Fruit fly (Drosophila melanogaster) whole organism, embryonic: ENCODE measurements around the gene Cpr67Fb.

Source experiments
- Abd-B ChIP-seq: fragments of 200-800 bp; sonication (Bioruptor generic); optimal IDR thresholded peaks from 2 replicates; lab custom pipeline; 2018; ENCODE audit warnings: missing biosample characterization, mild to moderate bottlenecking, missing genetic modification characterization, moderate library complexity
- Atf6 ChIP-seq: fragments of 200-800 bp; sonication (Bioruptor generic); IDR thresholded peaks from 2 replicates; pipeline ENCODE4 v1.3.6; 2022; ENCODE audit warnings: missing biosample characterization, missing genetic modification characterization
- Awh ChIP-seq: fragments of 200-800 bp; sonication (Bioruptor generic); IDR thresholded peaks from 2 replicates; pipeline ENCODE4, ENCODE4 v1.3.6; 2022; ENCODE audit warnings: missing biosample characterization, missing genetic modification characterization
- Blimp-1 ChIP-seq: fragments of 200-800 bp; sonication (Bioruptor generic); optimal IDR thresholded peaks from 3 replicates; lab custom pipeline; 2018; ENCODE audit warnings: missing biosample characterization, missing genetic modification characterization, mild to moderate bottlenecking, moderate library complexity, missing genetic modification reagents
- CG11247 ChIP-seq: fragments of 200-800 bp; sonication (Bioruptor generic); IDR thresholded peaks from 2 replicates; pipeline ENCODE4 v1.3.6; 2022; ENCODE audit warnings: missing biosample characterization, missing genetic modification characterization
- CG11695 ChIP-seq: fragments of 200-800 bp; sonication (Bioruptor generic); IDR thresholded peaks from 3 replicates; pipeline ENCODE4 v1.3.6; 2022; ENCODE audit warnings: missing biosample characterization, missing genetic modification characterization
- CG13287 ChIP-seq: fragments of 200-800 bp; sonication (Bioruptor generic); IDR thresholded peaks from 2 replicates; pipeline ENCODE4 v1.3.6; 2022; ENCODE audit warnings: missing biosample characterization, missing genetic modification characterization; ENCODE audit not compliant: partially characterized antibody
- CG15269 ChIP-seq: fragments of 200-800 bp; sonication (Bioruptor generic); optimal IDR thresholded peaks from 2 replicates; lab custom pipeline; 2018; ENCODE audit warnings: missing biosample characterization, mild to moderate bottlenecking, missing genetic modification characterization, moderate library complexity
- CG15514 ChIP-seq: fragments of 200-800 bp; sonication (Bioruptor generic); optimal IDR thresholded peaks from 3 replicates; lab custom pipeline; 2017; ENCODE audit warnings: missing biosample characterization, missing genetic modification characterization, mild to moderate bottlenecking, moderate library complexity, missing genetic modification reagents
- CG1603 ChIP-seq: fragments of 200-800 bp; sonication (Bioruptor generic); optimal IDR thresholded peaks from 2 replicates; lab custom pipeline; 2019; ENCODE audit warnings: missing biosample characterization, mild to moderate bottlenecking, missing genetic modification characterization, moderate library complexity
- CG18619 ChIP-seq: fragments of 200-800 bp; sonication (Bioruptor generic); optimal IDR thresholded peaks from 3 replicates; lab custom pipeline; 2017; ENCODE audit warnings: missing biosample characterization, mild to moderate bottlenecking, missing genetic modification characterization
- CG2120 ChIP-seq: fragments of 200-800 bp; sonication (Bioruptor generic); optimal IDR thresholded peaks from 3 replicates; lab custom pipeline; 2016; ENCODE audit warnings: missing biosample characterization, missing genetic modification characterization
- CG2678 ChIP-seq: fragments of 200-800 bp; sonication (Bioruptor generic); optimal IDR thresholded peaks from 3 replicates; lab custom pipeline; 2019; ENCODE audit warnings: missing biosample characterization, mild to moderate bottlenecking, missing genetic modification characterization, moderate library complexity
- CG3281 ChIP-seq: fragments of 200-800 bp; sonication (Bioruptor generic); optimal IDR thresholded peaks from 3 replicates; lab custom pipeline; 2017; ENCODE audit warnings: missing biosample characterization, mild to moderate bottlenecking, missing genetic modification characterization
- CG34224 ChIP-seq: fragments of 200-800 bp; sonication (Bioruptor generic); IDR thresholded peaks from 3 replicates; pipeline ENCODE4 v1.3.6; 2022; ENCODE audit warnings: missing biosample characterization, missing genetic modification characterization; ENCODE audit not compliant: partially characterized antibody
- CG42726 ChIP-seq: fragments of 200-800 bp; sonication (Bioruptor generic); IDR thresholded peaks from 2 replicates; pipeline ENCODE4 v1.3.6; 2022; ENCODE audit warnings: missing biosample characterization, missing genetic modification characterization; ENCODE audit not compliant: partially characterized antibody
- CG4424 ChIP-seq: fragments of 200-800 bp; sonication (Bioruptor generic); optimal IDR thresholded peaks from 3 replicates; lab custom pipeline; 2016; ENCODE audit warnings: missing biosample characterization, missing genetic modification characterization
- CG4707 ChIP-seq: fragments of 200-800 bp; sonication (Bioruptor generic); optimal IDR thresholded peaks from 2 replicates; lab custom pipeline; 2018; ENCODE audit warnings: missing biosample characterization, mild to moderate bottlenecking, missing genetic modification characterization, moderate library complexity
- CG6272 ChIP-seq: fragments of 200-800 bp; sonication (Bioruptor generic); IDR thresholded peaks from 2 replicates; pipeline ENCODE4 v1.3.6; 2022; ENCODE audit warnings: missing biosample characterization, missing genetic modification characterization
- CG8944 ChIP-seq: fragments of 200-800 bp; sonication (Bioruptor generic); optimal IDR thresholded peaks from 3 replicates; lab custom pipeline; 2016; ENCODE audit warnings: missing biosample characterization, missing genetic modification characterization
- CG9437 ChIP-seq: fragments of 200-800 bp; sonication (Bioruptor generic); optimal IDR thresholded peaks from 2 replicates; lab custom pipeline; 2018; ENCODE audit warnings: missing biosample characterization, mild to moderate bottlenecking, missing genetic modification characterization
- CG9797 ChIP-seq: fragments of 200-800 bp; sonication (Bioruptor generic); optimal IDR thresholded peaks from 3 replicates; lab custom pipeline; 2018; ENCODE audit warnings: missing biosample characterization, mild to moderate bottlenecking, missing genetic modification characterization
- CG9932 ChIP-seq: fragments of 200-800 bp; sonication (Bioruptor generic); IDR thresholded peaks from 2 replicates; pipeline ENCODE4 v1.3.6; 2022; ENCODE audit warnings: missing biosample characterization, missing genetic modification characterization
- NK7.1 ChIP-seq: fragments of 200-800 bp; sonication (Bioruptor generic); optimal IDR thresholded peaks from 3 replicates; lab custom pipeline; 2016; ENCODE audit warnings: missing biosample characterization, missing genetic modification characterization
- Optix ChIP-seq: fragments of 200-800 bp; sonication (Bioruptor generic); IDR thresholded peaks from 3 replicates; pipeline ENCODE4 v1.3.6; 2022; ENCODE audit warnings: missing biosample characterization, missing genetic modification characterization
- Xrp1 ChIP-seq: fragments of 200-800 bp; sonication (Bioruptor generic); IDR thresholded peaks from 2 replicates; pipeline ENCODE4 v1.3.6; 2022; ENCODE audit warnings: missing biosample characterization, missing genetic modification characterization
- bowl ChIP-seq: fragments of 200-800 bp; sonication (Bioruptor generic); IDR thresholded peaks from 2 replicates; pipeline ENCODE4 v1.3.6; 2022; ENCODE audit warnings: missing biosample characterization, missing genetic modification characterization
- chn ChIP-seq: fragments of 200-800 bp; sonication (Bioruptor generic); optimal IDR thresholded peaks from 2 replicates; lab custom pipeline; 2016; ENCODE audit warnings: missing biosample characterization, missing genetic modification characterization
- ci ChIP-seq: fragments of 200-800 bp; sonication (Bioruptor generic); IDR thresholded peaks from 3 replicates; pipeline ENCODE4 v1.3.6; 2022; ENCODE audit warnings: missing biosample characterization, missing genetic modification characterization
- disco-r ChIP-seq: fragments of 200-800 bp; sonication (Bioruptor generic); optimal IDR thresholded peaks from 2 replicates; lab custom pipeline; 2016; ENCODE audit warnings: missing biosample characterization, missing genetic modification characterization
- en ChIP-seq: fragments of 200-800 bp; sonication (Bioruptor generic); optimal IDR thresholded peaks from 2 replicates; lab custom pipeline; 2016; ENCODE audit warnings: missing biosample characterization, missing genetic modification characterization
- gce ChIP-seq: fragments of 200-800 bp; sonication (Bioruptor generic); IDR thresholded peaks from 3 replicates; pipeline ENCODE4 v1.3.6; 2022; ENCODE audit warnings: missing biosample characterization, missing genetic modification characterization
- kay ChIP-seq: fragments of 200-800 bp; sonication (Bioruptor generic); optimal IDR thresholded peaks from 2 replicates; lab custom pipeline; 2016; ENCODE audit warnings: missing biosample characterization, missing genetic modification characterization
- mirr ChIP-seq: fragments of 200-800 bp; sonication (Bioruptor generic); optimal IDR thresholded peaks from 3 replicates; lab custom pipeline; 2018; ENCODE audit warnings: missing biosample characterization, mild to moderate bottlenecking, missing genetic modification characterization
- nerfin-2 ChIP-seq: fragments of 200-800 bp; sonication (Bioruptor generic); IDR thresholded peaks from 2 replicates; pipeline ENCODE4 v1.3.6; 2022; ENCODE audit warnings: missing biosample characterization, missing genetic modification characterization; ENCODE audit not compliant: partially characterized antibody
- prd ChIP-seq, 3 experiments: fragments of >200 bp in 2 of 3; fragments of 200-800 bp in 1 of 3; sonication (Bioruptor generic) in 1 of 3; optimal IDR thresholded peaks in 2 of 3; IDR thresholded peaks in 1 of 3; 2 replicates in 2 of 3; 3 replicates in 1 of 3; pipeline versions ENCODE4 v1.3.6 to Lab custom; 2017 to 2022; ENCODE audit warnings: missing biosample characterization in 1 of 3, missing genetic modification characterization in 1 of 3
- psq ChIP-seq: fragments of 200-800 bp; sonication (Bioruptor generic); optimal IDR thresholded peaks from 2 replicates; lab custom pipeline; 2017; ENCODE audit warnings: missing biosample characterization, missing genetic modification characterization
- sens ChIP-seq: fragments of 200-800 bp; sonication (Bioruptor generic); peaks from one replicate; lab custom pipeline; 2016; ENCODE audit warnings: missing biosample characterization, missing genetic modification characterization
- sob ChIP-seq: fragments of 200-800 bp; sonication (Bioruptor generic); IDR thresholded peaks from 2 replicates; pipeline ENCODE4 v1.3.6; 2022; ENCODE audit warnings: missing biosample characterization, missing genetic modification characterization
- sqz ChIP-seq: fragments of 200-800 bp; sonication (Bioruptor generic); optimal IDR thresholded peaks from 3 replicates; lab custom pipeline; 2018; ENCODE audit warnings: missing biosample characterization, mild to moderate bottlenecking, missing genetic modification characterization
- sr ChIP-seq: fragments of 200-800 bp; sonication (Bioruptor generic); IDR thresholded peaks from 3 replicates; pipeline ENCODE4 v1.3.6; 2022; ENCODE audit warnings: missing biosample characterization, missing genetic modification characterization
- stwl ChIP-seq: fragments of 200-800 bp; sonication (Bioruptor generic); optimal IDR thresholded peaks from 3 replicates; lab custom pipeline; 2018; ENCODE audit warnings: missing biosample characterization, mild to moderate bottlenecking, missing genetic modification characterization, moderate library complexity
- sug ChIP-seq: fragments of 200-800 bp; optimal IDR thresholded peaks from 2 replicates; lab custom pipeline; 2019; ENCODE audit warnings: missing biosample characterization, mild to moderate bottlenecking, missing genetic modification characterization, moderate library complexity
- tio ChIP-seq: fragments of 200-800 bp; sonication (Bioruptor generic); optimal IDR thresholded peaks from 2 replicates; lab custom pipeline; 2017; ENCODE audit warnings: missing biosample characterization, missing genetic modification characterization, inconsistent platforms
- tll ChIP-seq, 2 experiments: fragments of 200-800 bp in 1 of 2; fragments of >200 bp in 1 of 2; sonication (Bioruptor generic) in 1 of 2; optimal IDR thresholded peaks; 2 replicates each; lab custom pipeline; 2017 to 2019; ENCODE audit warnings: missing biosample characterization in 2 of 2, missing genetic modification characterization in 2 of 2, mild to moderate bottlenecking in 1 of 2, moderate library complexity in 1 of 2
- trem ChIP-seq: fragments of 200-800 bp; optimal IDR thresholded peaks from 3 replicates; lab custom pipeline; 2019; ENCODE audit warnings: missing biosample characterization, mild to moderate bottlenecking, missing genetic modification characterization, moderate library complexity
- wor ChIP-seq: fragments of 200-800 bp; sonication (Bioruptor generic); IDR thresholded peaks from 2 replicates; pipeline ENCODE4 v1.3.6; 2022; ENCODE audit warnings: missing biosample characterization, missing genetic modification characterization
- zen2 ChIP-seq: fragments of 200-800 bp; sonication (Bioruptor generic); IDR thresholded peaks from 3 replicates; pipeline ENCODE4 v1.3.6; 2022; ENCODE audit warnings: missing biosample characterization, missing genetic modification characterization; ENCODE audit not compliant: partially characterized antibody
- zf30C ChIP-seq: fragments of 200-800 bp; sonication (Bioruptor generic); optimal IDR thresholded peaks from 3 replicates; lab custom pipeline; 2018; ENCODE audit warnings: missing biosample characterization, mild to moderate bottlenecking, missing genetic modification characterization

Cpr67Fb gene

DNA sequence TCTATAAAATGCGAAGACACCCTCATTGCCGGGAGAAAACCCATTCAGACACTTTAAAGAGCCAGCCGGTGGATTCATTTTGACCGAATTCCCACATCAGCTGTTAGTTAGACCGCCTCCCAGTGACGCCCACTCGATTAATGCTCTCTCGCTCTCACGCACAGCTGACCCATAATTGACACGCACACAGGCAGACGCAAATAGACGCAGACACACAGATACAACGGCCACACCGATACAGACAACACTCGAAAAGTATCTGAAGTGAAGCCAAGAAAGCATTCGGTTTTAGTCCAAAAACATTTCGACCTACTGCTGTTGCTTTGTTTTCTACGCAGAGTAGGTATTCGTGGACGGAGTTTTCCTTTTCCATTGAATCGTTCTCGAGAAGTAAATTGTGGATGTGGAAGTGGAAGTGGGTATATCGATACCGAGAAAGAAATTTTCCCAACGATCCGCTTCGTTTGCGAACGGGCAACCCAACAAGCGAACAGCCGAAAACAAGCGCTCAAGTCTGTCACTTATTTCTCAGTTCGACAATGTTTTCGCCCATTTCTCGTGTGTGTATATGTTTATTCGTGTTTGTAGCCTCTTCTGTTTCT, 33.8 kb upstream of the Cpr67Fb start (continued):
- TF ChIP-seq sr (GFP tag; lab: Robert Waterston, UW) (peak; percentile 68; the same call in 2 of the 3 replicates), nerfin-2 (GFP tag; lab: Robert Waterston, UW) (no peak), CG6272 (GFP tag; lab: Robert Waterston, UW) (no peak), zen2 (GFP tag; lab: Robert Waterston, UW) (no peak), gce (GFP tag; lab: Robert Waterston, UW) (0 out of 3 replicates have a peak, but pooled peaks have one; percentile 10), Blimp-1 (GFP tag; lab: Kevin White, UChicago) (no peak), CG18619 (GFP tag; lab: Kevin White, UChicago) (no peak), tio (no peak), CG2678 (tag; lab: Kevin White, UChicago) (peak; percentile 7), CG4707 (GFP tag; lab: Kevin White, UChicago) (no peak), CG1603 (tag; lab: Kevin White, UChicago) (peak; percentile 25), wor (GFP tag; lab: Robert Waterston, UW) (no peak), disco-r (GFP tag; lab: Kevin White, UChicago) (no peak), en (GFP tag; lab: Kevin White, UChicago) (no peak), CG8944 (GFP tag; lab: Kevin White, UChicago) (no peak), CG9932 (GFP tag; lab: Robert Waterston, UW) (no peak), Optix (GFP tag; lab: Robert Waterston, UW) (no peak), CG4424 (GFP tag; lab: Kevin White, UChicago) (peak; percentile 33), mirr (GFP tag; lab: Kevin White, UChicago) (peak; percentile 40), Atf6 (GFP tag; lab: Robert Waterston, UW) (0 out of 2 replicates have a peak, but pooled peaks have one; percentile 41), CG13287 (GFP tag; lab: Robert Waterston, UW) (peak; percentile 7; the same call in 1 of the 2 replicates), sug (tag; lab: Kevin White, UChicago) (peak; percentile 46), CG2120 (no peak), CG9797 (no peak), bowl (no peak), sob (GFP tag; lab: Robert Waterston, UW) (peak; percentile 22; the same call in 1 of the 2 replicates), ci (GFP tag; lab: Robert Waterston, UW) (peak; percentile 69), tll (GFP tag; optimal IDR thresholded peaks at IDR 0.05; lab: Kevin White, UChicago) (peak in 1 of 2 experiments; percentile 5), trem (peak; percentile 2), Awh (GFP tag; lab: Robert Waterston, UW) (0 out of 2 replicates have a peak, but pooled peaks have one; percentile 39), kay (no peak), CG42726 (no peak), CG11247 (GFP tag; lab: Robert Waterston, UW) (no peak), CG3281 (GFP tag; lab: Kevin White, UChicago) (peak; percentile 11), CG34224 (GFP tag; lab: Robert Waterston, UW) (no peak), NK7.1 (GFP tag; lab: Kevin White, UChicago) (no peak), CG15514 (GFP tag; lab: Kevin White, UChicago) (peak; percentile 12), sqz (GFP tag; lab: Kevin White, UChicago) (no peak), psq (GFP tag; lab: Kevin White, UChicago) (peak; percentile 11), CG15269 (tag; lab: Kevin White, UChicago) (no peak), CG9437 (GFP tag; lab: Kevin White, UChicago) (no peak), Abd-B (GFP tag; lab: Kevin White, UChicago) (no peak), prd (optimal IDR thresholded peaks at IDR 0.05; lab: Kevin White, UChicago) (no peak), prd (GFP tag; IDR thresholded peaks at IDR 0.05; lab: Robert Waterston, UW) (peak; percentile 4; the same call in 1 of the 3 replicates), Xrp1 (GFP tag; lab: Robert Waterston, UW) (0 out of 2 replicates have a peak, but pooled peaks have one; percentile 31), sens (GFP tag; lab: Kevin White, UChicago) (peak; percentile 70), stwl (no peak), zf30C (peak; percentile 0), chn (GFP tag; lab: Kevin White, UChicago) (peak; percentile 33), CG11695 (GFP tag; lab: Robert Waterston, UW) (no peak)
